Fruit fly (Drosophila melanogaster): ENCODE results near the gene CG13895.
A peak's percentile ranks its signal among the peaks of the same experiment; 100 is the strongest.

Gene CG13895

dm6 chr3L:743155-743554, 35.1 kb upstream of the CG13895 start:
- no peak for TF ChIP-seq CG17801 (GFP tag; optimal IDR thresholded peaks at IDR 0.05; ENCODE audit: partially characterized antibody)

DNA sequence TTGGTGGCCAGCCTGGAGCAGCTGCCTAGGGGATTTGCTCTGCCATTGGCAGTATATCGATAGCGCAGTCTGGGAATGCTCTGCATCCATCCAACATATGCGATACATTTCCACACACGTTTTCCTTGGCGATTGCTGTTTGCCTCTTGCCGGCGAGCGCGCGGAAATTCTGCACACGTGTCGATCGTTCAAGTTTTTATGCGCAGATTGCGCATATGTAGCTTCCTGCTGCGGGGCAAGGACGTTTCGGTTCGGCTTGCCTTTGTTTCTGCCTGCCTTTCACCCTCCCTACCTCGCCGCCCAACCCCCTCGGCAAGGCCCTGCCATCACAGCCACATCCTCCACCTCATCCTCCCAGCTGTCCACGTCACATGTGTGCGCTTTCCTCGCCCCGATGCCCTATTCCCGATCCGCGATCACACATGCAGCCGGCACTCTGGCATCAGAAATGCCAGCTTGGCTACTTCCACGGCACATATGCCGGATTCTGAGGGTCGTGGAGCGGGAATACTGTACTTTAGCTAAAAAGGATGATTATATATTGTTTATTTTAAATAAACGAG, 34.5 kb upstream of the CG13895 start:
- no peak for TF ChIP-seq CG17801 (GFP tag; optimal IDR thresholded peaks at IDR 0.05; ENCODE audit: partially characterized antibody)

- TF ChIP-seq CG17801 (GFP tag; optimal IDR thresholded peaks at IDR 0.05; ENCODE audit: partially characterized antibody), result no peak
Measured at dm6 chr3L:741687-742086, 33.7 kb upstream of the CG13895 start.

DNA sequence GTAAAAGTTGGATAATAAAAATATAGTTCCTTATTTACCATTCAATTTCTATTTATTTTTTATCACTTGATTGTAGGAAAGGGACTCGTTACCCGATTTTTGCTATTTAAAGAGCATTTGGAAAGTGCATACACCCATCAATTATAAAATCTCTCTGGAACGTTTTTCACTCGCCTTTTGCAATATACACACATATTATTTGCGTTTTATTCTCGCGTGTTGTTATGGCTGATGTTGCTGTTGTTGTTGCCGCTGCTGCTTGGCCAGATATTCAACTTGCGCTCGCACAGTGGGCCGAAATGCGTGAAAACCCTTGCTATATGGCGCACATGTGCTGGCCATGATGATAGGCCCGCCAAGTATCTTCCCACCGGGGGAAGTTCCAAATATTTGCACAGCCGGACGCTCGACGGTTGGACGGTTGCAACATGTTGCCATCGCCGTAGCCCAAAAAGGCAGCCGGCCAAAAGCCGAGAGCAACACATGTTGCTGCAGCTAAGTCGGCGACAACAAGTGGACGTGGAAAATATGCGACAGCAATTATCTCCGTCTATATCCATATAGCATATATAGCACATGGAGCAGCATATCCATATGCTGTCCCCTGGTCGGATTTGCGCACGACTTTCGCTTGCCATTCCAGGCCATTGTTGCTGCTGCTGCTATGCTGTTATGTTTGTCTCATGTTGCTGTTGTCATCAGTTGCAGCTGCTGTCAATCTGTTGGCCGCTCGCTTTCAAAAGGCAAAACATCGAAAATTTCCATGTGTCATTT, 31.5 kb upstream of the CG13895 start:
- peak; percentile 11 for TF ChIP-seq CG17801 (GFP tag; optimal IDR thresholded peaks at IDR 0.05; ENCODE audit: partially characterized antibody)

dm6 chr3L:738523-739356, 30.7 kb upstream of the CG13895 start:
- peak; percentile 99 for TF ChIP-seq CG17801 (GFP tag; optimal IDR thresholded peaks at IDR 0.05; ENCODE audit: partially characterized antibody)

- TF ChIP-seq CG17801 (GFP tag; optimal IDR thresholded peaks at IDR 0.05; ENCODE audit: partially characterized antibody), result no peak
Measured at dm6 chr3L:737445-738116, 29.6 kb upstream of the CG13895 start.

- TF ChIP-seq CG17801 (GFP tag; optimal IDR thresholded peaks at IDR 0.05; ENCODE audit: partially characterized antibody), result no peak
Measured at dm6 chr3L:736542-737166, 28.6 kb upstream of the CG13895 start.

DNA sequence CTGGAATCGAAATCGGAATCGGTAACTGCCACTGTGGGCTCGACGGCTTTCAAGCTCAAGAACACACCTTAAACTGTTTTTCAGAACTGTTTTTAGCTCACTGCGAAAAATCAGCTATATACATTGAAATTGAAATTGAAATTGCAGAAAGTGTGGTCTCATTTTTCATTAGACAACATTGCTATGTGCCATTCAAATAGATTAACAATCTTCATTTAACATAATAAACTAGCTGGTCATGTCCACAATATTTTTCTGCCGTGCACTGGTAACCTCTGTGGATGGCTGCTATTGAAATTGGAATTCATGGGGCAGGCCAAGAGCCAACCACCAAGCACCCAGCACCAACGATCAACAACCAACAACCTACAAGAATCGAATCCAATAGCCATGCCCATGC, 27.9 kb upstream of the CG13895 start:
- TF ChIP-seq CG17801 (GFP tag; optimal IDR thresholded peaks at IDR 0.05; ENCODE audit: partially characterized antibody), result no peak

dm6 chr3L:735315-735714, 27.3 kb upstream of the CG13895 start:
- TF ChIP-seq CG17801 (GFP tag; optimal IDR thresholded peaks at IDR 0.05; ENCODE audit: partially characterized antibody), result no peak

dm6 chr3L:733845-734697, 26.1 kb upstream of the CG13895 start:
- TF ChIP-seq CG17801 (GFP tag; optimal IDR thresholded peaks at IDR 0.05; ENCODE audit: partially characterized antibody), result no peak

DNA sequence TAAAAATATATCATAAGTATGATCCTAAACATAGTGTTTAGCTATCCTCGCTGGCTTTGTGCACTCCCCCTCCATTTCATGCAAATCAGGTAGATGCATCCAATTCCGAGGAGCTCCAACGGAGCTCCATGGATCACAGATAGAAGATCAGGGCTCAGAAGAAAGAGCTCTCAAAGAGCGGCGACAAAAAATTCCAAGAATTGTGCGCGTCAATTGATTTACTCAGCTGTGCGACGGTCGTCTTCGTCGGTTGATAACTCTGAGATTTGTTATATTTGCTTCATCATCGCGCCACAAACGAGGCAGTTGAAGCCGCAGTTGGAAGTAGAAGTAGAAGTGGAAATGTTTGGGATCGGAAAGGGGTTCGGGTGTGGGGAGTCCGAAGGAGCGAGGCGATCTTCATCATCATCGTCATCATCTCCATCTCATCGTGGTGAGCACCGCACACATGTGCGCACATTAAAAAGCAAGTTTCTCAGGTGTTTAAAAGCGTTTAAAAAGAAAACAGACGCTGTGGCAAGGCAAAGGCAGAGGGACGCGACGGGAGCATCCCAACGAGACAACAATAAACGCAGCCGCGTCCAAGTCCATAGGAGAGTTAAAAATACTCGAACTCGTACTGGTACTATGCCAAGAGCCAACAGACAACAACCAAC, 25.3 kb upstream of the CG13895 start:
- no peak for TF ChIP-seq CG17801 (GFP tag; optimal IDR thresholded peaks at IDR 0.05; ENCODE audit: partially characterized antibody)

DNA sequence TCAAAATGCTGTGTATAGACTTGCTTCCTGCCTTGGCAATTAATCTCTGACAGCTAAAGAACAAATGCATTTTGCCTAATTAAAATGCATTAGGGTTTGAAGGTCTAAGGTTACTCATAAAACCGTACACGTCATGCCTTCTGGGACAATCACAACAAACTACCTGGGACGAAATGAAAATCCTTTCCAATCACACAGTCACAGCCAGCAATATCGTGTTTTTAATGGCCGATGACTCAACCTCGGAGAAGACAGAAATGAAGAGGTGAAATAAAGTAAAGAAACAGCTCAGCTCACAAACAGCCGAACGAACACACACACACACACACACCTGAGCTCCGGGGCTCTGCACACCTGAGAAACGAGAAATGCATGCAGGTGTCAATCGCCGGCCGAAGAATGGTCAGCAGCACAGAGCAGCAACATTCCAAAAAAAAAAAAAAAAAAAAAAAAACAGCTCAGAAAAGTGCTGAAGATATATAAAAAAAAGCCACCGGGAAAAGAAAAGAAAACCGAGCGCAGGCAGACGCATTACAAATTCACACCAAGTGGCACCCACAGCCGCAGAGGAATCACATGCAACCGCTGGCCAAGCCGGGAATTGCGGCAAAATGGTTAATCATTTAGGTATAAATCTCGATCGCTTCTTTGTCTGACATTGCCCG, 24.4 kb upstream of the CG13895 start:
- TF ChIP-seq CG17801 (GFP tag; optimal IDR thresholded peaks at IDR 0.05; ENCODE audit: partially characterized antibody), result peak; percentile 52

DNA sequence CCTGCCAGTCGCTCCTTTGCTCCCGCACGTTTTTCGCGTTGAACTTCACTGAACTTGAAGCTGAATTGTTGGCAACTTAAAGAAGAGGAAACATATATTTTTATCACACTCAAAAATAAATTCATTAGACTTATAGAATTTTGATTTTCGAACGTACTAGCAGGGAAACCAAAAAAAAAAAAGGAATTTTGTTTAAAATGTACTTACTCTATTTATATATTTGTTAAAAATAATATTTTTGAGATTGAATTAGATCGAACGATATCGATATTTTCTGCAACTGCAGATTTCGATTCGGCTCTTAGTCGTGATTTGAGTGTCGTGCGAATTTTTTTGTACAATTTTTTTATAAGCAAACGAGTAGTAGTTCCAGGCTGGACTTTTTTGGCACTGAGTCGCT, 23.5 kb upstream of the CG13895 start:
- no peak for TF ChIP-seq CG17801 (GFP tag; optimal IDR thresholded peaks at IDR 0.05; ENCODE audit: partially characterized antibody)

All from ovary, adult (tissue).